Fruit fly (Drosophila melanogaster) S2 (cell line): ENCODE data around the gene mtgo.

Source experiments
- CG8478 ChIP-seq: fragments of >200 bp; optimal IDR thresholded peaks from 2 replicates; lab custom pipeline; 2018
- CTCF ChIP-seq, 2 experiments: fragments of >200 bp; optimal IDR thresholded peaks; 2 replicates each; lab custom pipeline; 2018

- TF ChIP-seq CG8478 (lab: Kevin White, UChicago) (no peak), CTCF (optimal IDR thresholded peaks at IDR 0.05; lab: Kevin White, UChicago) (no peak)
Measured at dm6 chr2L:16507197-16507596, 37.6 kb upstream of the mtgo start.
